Fruit fly (Drosophila melanogaster): ENCODE results near the gene Ugalt.

Ugalt gene

dm6 chrX:2698064-2698894 lies 5.4 kb downstream of the Ugalt start, which contains the start of the genes Spg7 and Lint-O (continued):
- TF ChIP-seq croc (GFP tag; conservative IDR thresholded peaks at IDR 0.05), result no peak
- peak; percentile 44; the same call in 1 of the 2 replicates for TF ChIP-seq hbn (GFP tag; IDR thresholded peaks at IDR 0.05; ENCODE audit: partially characterized antibody)
- peak; percentile 63 for TF ChIP-seq CG2116 (GFP tag; optimal IDR thresholded peaks at IDR 0.05)

DNA sequence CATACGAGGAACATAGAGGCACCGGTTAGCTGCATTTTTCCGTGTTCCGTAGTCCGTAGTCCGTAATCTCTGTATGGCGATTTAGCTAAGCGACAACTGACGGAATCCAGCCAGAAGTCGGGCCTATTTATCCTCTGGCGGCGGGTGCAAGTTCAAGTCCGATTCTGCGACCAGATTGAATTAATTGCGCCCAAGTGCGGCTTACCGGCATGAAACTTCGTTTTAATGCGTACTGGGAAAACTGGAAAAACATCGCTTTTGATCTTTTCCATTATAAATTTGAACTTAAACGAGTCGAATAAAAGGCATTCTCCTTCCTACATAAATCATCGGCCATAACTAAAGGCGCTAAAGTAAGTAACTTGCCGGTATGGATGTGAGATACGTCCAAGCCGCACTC lies 9.9 kb downstream of the Ugalt start, which contains the start of gene dyw:
TSS of gene dyw (minus strand) at position 101 of the 400 bp plus-strand sequence.
- TF ChIP-seq CG8359 (GFP tag; optimal IDR thresholded peaks at IDR 0.05; ENCODE audit: borderline replicate concordance) (no peak), sd (tag; optimal IDR thresholded peaks at IDR 0.05) (no peak), cas (GFP tag; IDR thresholded peaks at IDR 0.05) (no peak), repo (GFP tag; optimal IDR thresholded peaks at IDR 0.05) (no peak), CG9797 (GFP tag; optimal IDR thresholded peaks at IDR 0.05) (no peak), CTCF (GFP tag; optimal IDR thresholded peaks at IDR 0.05) (no peak), CG16779 (GFP tag; IDR thresholded peaks at IDR 0.05) (no peak), CG14860 (GFP tag; IDR thresholded peaks at IDR 0.05; ENCODE audit: partially characterized antibody) (no peak), CG10979 (tag; optimal IDR thresholded peaks at IDR 0.05) (no peak), CG2889 (GFP tag; IDR thresholded peaks at IDR 0.05) (no peak), Drgx (GFP tag; IDR thresholded peaks at IDR 0.05) (no peak), sob (GFP tag; IDR thresholded peaks at IDR 0.05) (no peak), slou (GFP tag; optimal IDR thresholded peaks at IDR 0.05) (no peak)

DNA sequence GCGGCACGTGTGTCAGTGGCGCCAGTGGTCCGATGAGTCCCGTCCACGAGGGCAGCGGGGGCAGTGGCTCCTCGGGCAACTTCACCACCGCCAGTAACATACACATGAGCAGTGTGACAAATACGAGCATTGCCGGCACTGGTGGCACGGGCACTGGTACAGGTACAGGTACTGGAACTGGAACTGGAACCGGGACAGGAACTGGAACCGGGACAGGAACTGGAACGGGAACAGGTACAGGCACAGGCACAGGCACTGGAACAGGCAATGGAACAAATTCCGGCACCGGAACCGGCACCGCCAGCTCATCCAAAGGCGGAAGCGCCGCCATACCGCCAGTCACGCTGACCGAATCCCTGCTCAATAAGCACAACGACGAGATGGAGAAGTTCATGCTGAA lies 13.3 kb downstream of the Ugalt start:
- no peak for TF ChIP-seq cg (GFP tag; optimal IDR thresholded peaks at IDR 0.05)
- peak; percentile 95 for TF ChIP-seq CG15514 (GFP tag; optimal IDR thresholded peaks at IDR 0.05)
- TF ChIP-seq Med (GFP tag), result peak; percentile 46
- TF ChIP-seq CG11247 (GFP tag; IDR thresholded peaks at IDR 0.05), result no peak
- TF ChIP-seq CG9437 (GFP tag; optimal IDR thresholded peaks at IDR 0.05), result no peak
- no peak for TF ChIP-seq NC2α (GFP tag; optimal IDR thresholded peaks at IDR 0.05)
- TF ChIP-seq phol (tag; optimal IDR thresholded peaks at IDR 0.05), result no peak
- peak; percentile 14 for TF ChIP-seq Ets65A (GFP tag)

- TF ChIP-seq Pdp1 (GFP tag; optimal IDR thresholded peaks at IDR 0.05) (peak in 1 of 2 experiments; percentile 61), CG1792 (GFP tag; optimal IDR thresholded peaks at IDR 0.05) (no peak)
Observed at dm6 chrX:2686930-2687329, 16.7 kb downstream of the Ugalt start.

DNA sequence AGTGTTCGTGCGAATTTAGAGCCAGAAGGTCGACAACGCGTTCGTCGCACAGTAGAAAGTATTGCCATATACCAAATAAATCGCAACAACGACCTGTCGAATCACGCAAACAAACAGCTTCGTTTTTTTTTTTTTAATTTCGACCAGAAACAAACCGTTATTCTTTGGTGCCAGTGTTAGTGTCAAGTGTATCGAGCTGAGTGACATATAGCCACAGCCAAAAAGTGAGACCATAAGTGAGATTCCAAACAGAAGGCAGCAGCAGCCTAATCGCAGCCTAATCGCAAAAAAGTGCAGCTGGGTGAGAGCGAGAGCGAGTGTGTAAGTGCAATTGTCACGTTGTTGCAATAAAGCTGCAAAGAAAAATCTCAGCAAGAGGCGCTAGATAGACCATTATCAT lies 18.1 kb downstream of the Ugalt start, which contains the start of gene per:
TSS of gene per (plus strand) at position 1 of the 400 bp plus-strand sequence.
- TF ChIP-seq Med (GFP tag) (no peak), Gug (GFP tag; IDR thresholded peaks at IDR 0.05) (no peak), BEAF-32 (GFP tag; optimal IDR thresholded peaks at IDR 0.05) (no peak), CG43689 (GFP tag; IDR thresholded peaks at IDR 0.05) (no peak), Bteb2 (GFP tag; optimal IDR thresholded peaks at IDR 0.05) (no peak), CG10274 (GFP tag; optimal IDR thresholded peaks at IDR 0.05) (no peak), CG32767 (GFP tag; IDR thresholded peaks at IDR 0.05) (no peak), CG33213 (GFP tag; optimal IDR thresholded peaks at IDR 0.05) (no peak), CG15073 (GFP tag; optimal IDR thresholded peaks at IDR 0.05) (no peak), kah (GFP tag; optimal IDR thresholded peaks at IDR 0.05) (no peak), CG14014 (GFP tag; IDR thresholded peaks at IDR 0.05) (no peak), CG9817 (tag; optimal IDR thresholded peaks at IDR 0.05) (no peak), Camta (GFP tag; optimal IDR thresholded peaks at IDR 0.05) (no peak), Fer3 (tag; optimal IDR thresholded peaks at IDR 0.05) (no peak), CG11085 (GFP tag; IDR thresholded peaks at IDR 0.05) (no peak), lab (GFP tag; optimal IDR thresholded peaks at IDR 0.05) (no peak), Sox100B (GFP tag; optimal IDR thresholded peaks at IDR 0.05) (no peak)

Data from whole organism, embryonic.